Fruit fly (Drosophila melanogaster) whole organism, wandering third instar larva: ENCODE data around the gene CheB38b.

Experiments used
- Abd-B ChIP-seq: fragments of >200 bp; optimal IDR thresholded peaks from 2 replicates; lab custom pipeline; 2017; ENCODE audit warnings: missing biosample characterization, missing genetic modification characterization
- CG32264 ChIP-seq: fragments of 200-800 bp; sonication (Bioruptor generic); optimal IDR thresholded peaks from 2 replicates; lab custom pipeline; 2016; ENCODE audit warnings: missing biosample characterization, missing genetic modification characterization
- CG9705 ChIP-seq: fragments of 200-800 bp; sonication (Bioruptor generic); optimal IDR thresholded peaks from 2 replicates; lab custom pipeline; 2018; ENCODE audit warnings: missing biosample characterization, mild to moderate bottlenecking, missing genetic modification characterization
- CrebA ChIP-seq: fragments of 200-800 bp; sonication (Bioruptor generic); optimal IDR thresholded peaks from 2 replicates; lab custom pipeline; 2016; ENCODE audit warnings: missing biosample characterization, mild to moderate bottlenecking, missing genetic modification characterization, borderline replicate concordance
- Dfd ChIP-seq: fragments of >200 bp; optimal IDR thresholded peaks from 2 replicates; lab custom pipeline; 2017; ENCODE audit warnings: missing biosample characterization, missing genetic modification characterization
- Dif ChIP-seq: fragments of 200-275, 200-300 bp; sonication (Bioruptor generic); optimal IDR thresholded peaks from 2 replicates; lab custom pipeline; 2018; ENCODE audit warnings: missing biosample characterization, missing genetic modification characterization; ENCODE audit not compliant: partially characterized antibody
- GATAd ChIP-seq: sonication (Bioruptor generic); optimal IDR thresholded peaks from 2 replicates; lab custom pipeline; 2016; ENCODE audit warnings: missing biosample characterization, missing genetic modification characterization
- HLH106 ChIP-seq: fragments of 200-800 bp; optimal IDR thresholded peaks from 3 replicates; lab custom pipeline; 2019; ENCODE audit warnings: missing biosample characterization, mild to moderate bottlenecking, missing genetic modification characterization, moderate library complexity
- Hnf4 ChIP-seq: fragments of 200-800 bp; sonication (Bioruptor generic); optimal IDR thresholded peaks from 2 replicates; lab custom pipeline; 2016; ENCODE audit warnings: missing biosample characterization, mild to moderate bottlenecking, missing genetic modification characterization
- Hr83 ChIP-seq: fragments of 200-300 bp; sonication (Bioruptor generic); optimal IDR thresholded peaks from 2 replicates; lab custom pipeline; 2016; ENCODE audit warnings: missing biosample characterization, mild to moderate bottlenecking, missing genetic modification characterization, moderate library complexity; ENCODE audit not compliant: poor library complexity, severe bottlenecking
- Jra ChIP-seq: sonication (Bioruptor generic); optimal IDR thresholded peaks from 2 replicates; lab custom pipeline; 2016; ENCODE audit warnings: missing biosample characterization, missing genetic modification characterization
- Mio ChIP-seq: sonication (Bioruptor generic); optimal IDR thresholded peaks from 2 replicates; lab custom pipeline; 2016; ENCODE audit warnings: missing biosample characterization, missing genetic modification characterization
- N ChIP-seq: fragments of >200 bp; optimal IDR thresholded peaks from 2 replicates; lab custom pipeline; 2018; ENCODE audit warnings: missing biosample characterization, missing external identifiers, missing genetic modification characterization
- OdsH ChIP-seq: fragments of 200-800 bp; sonication (Bioruptor generic); optimal IDR thresholded peaks from 2 replicates; lab custom pipeline; 2016; ENCODE audit warnings: missing biosample characterization, mild to moderate bottlenecking, missing genetic modification characterization
- Rel ChIP-seq, 2 experiments: fragments of 200-800 bp; sonication (Bioruptor generic) in 1 of 2; optimal IDR thresholded peaks; 2 replicates in 1 of 2; 3 replicates in 1 of 2; lab custom pipeline; 2016 to 2019; ENCODE audit warnings: mild to moderate bottlenecking in 2 of 2, missing biosample characterization in 2 of 2, missing genetic modification characterization in 2 of 2, moderate library complexity in 1 of 2
- Sp1 ChIP-seq: fragments of 200-800 bp; sonication (Bioruptor generic); optimal IDR thresholded peaks from 3 replicates; lab custom pipeline; 2019; ENCODE audit warnings: missing biosample characterization, mild to moderate bottlenecking, missing genetic modification characterization, moderate library complexity
- Vsx2 ChIP-seq: fragments of 200-300, 225-300 bp; sonication (Bioruptor generic); optimal IDR thresholded peaks from 2 replicates; lab custom pipeline; 2018; ENCODE audit warnings: missing biosample characterization, missing genetic modification characterization; ENCODE audit not compliant: partially characterized antibody
- br ChIP-seq: fragments of 200-800 bp; sonication (Bioruptor generic); optimal IDR thresholded peaks from 2 replicates; lab custom pipeline; 2016; ENCODE audit warnings: missing biosample characterization, missing genetic modification characterization
- brk ChIP-seq: fragments of 200-800 bp; sonication (Bioruptor generic); optimal IDR thresholded peaks from 2 replicates; lab custom pipeline; 2016; ENCODE audit warnings: missing biosample characterization, mild to moderate bottlenecking, missing genetic modification characterization
- dl ChIP-seq, 2 experiments: fragments of 175-275, 200-275 bp in 1 of 2; fragments of 200-275 bp in 1 of 2; sonication (Bioruptor generic); optimal IDR thresholded peaks; lab custom pipeline; 2018; ENCODE audit warnings: mild to moderate bottlenecking in 2 of 2, missing biosample characterization in 2 of 2, missing genetic modification characterization in 2 of 2, moderate library complexity in 2 of 2; ENCODE audit not compliant: partially characterized antibody in 2 of 2, insufficient read depth in 1 of 2
- dmrt93B ChIP-seq: fragments of 200-800 bp; sonication (Bioruptor generic); optimal IDR thresholded peaks from 2 replicates; lab custom pipeline; 2018; ENCODE audit warnings: missing biosample characterization, mild to moderate bottlenecking, missing genetic modification characterization
- dsf ChIP-seq: sonication (Bioruptor generic); optimal IDR thresholded peaks from 2 replicates; lab custom pipeline; 2016; ENCODE audit warnings: missing biosample characterization, missing genetic modification characterization, borderline replicate concordance
- ey ChIP-seq: fragments of 200-800 bp; sonication (Bioruptor generic); optimal IDR thresholded peaks from 2 replicates; lab custom pipeline; 2016; ENCODE audit warnings: missing biosample characterization, missing genetic modification characterization
- foxo ChIP-seq, 2 experiments: fragments of 200-800 bp; sonication (Bioruptor generic); optimal IDR thresholded peaks; 2 replicates in 1 of 2; 3 replicates in 1 of 2; lab custom pipeline; 2016 to 2017; ENCODE audit warnings: missing biosample characterization in 2 of 2, missing genetic modification characterization in 2 of 2
- h ChIP-seq: fragments of 200-800 bp; sonication (Bioruptor generic); optimal IDR thresholded peaks from 3 replicates; lab custom pipeline; 2016; ENCODE audit warnings: missing biosample characterization, mild to moderate bottlenecking, missing genetic modification characterization
- jim ChIP-seq: fragments of 175-275, 200-325 bp; sonication (Bioruptor generic); optimal IDR thresholded peaks from 2 replicates; lab custom pipeline; 2016; ENCODE audit warnings: missing biosample characterization, mild to moderate bottlenecking, missing genetic modification characterization
- lola ChIP-seq: fragments of >200 bp; optimal IDR thresholded peaks from 2 replicates; lab custom pipeline; 2017; ENCODE audit warnings: missing biosample characterization, missing genetic modification characterization
- pan ChIP-seq: fragments of >200 bp; optimal IDR thresholded peaks from 2 replicates; lab custom pipeline; 2017
- psq ChIP-seq: fragments of 200-800 bp; sonication (Bioruptor generic); optimal IDR thresholded peaks from 3 replicates; lab custom pipeline; 2017; ENCODE audit warnings: missing biosample characterization, mild to moderate bottlenecking, missing genetic modification characterization, moderate library complexity
- rgr ChIP-seq: fragments of 200-800 bp; sonication (Bioruptor generic); optimal IDR thresholded peaks from 3 replicates; lab custom pipeline; 2016; ENCODE audit warnings: missing biosample characterization, mild to moderate bottlenecking, missing genetic modification characterization
- sage ChIP-seq: fragments of 200-800 bp; sonication (Bioruptor generic); optimal IDR thresholded peaks from 2 replicates; lab custom pipeline; 2016; ENCODE audit warnings: missing biosample characterization, mild to moderate bottlenecking, missing genetic modification characterization
- sv ChIP-seq: fragments of 200-800 bp; sonication (Bioruptor generic); optimal IDR thresholded peaks from 3 replicates; lab custom pipeline; 2016; ENCODE audit warnings: missing biosample characterization, missing genetic modification characterization
- tai ChIP-seq: sonication (Bioruptor generic); optimal IDR thresholded peaks from 2 replicates; lab custom pipeline; 2016; ENCODE audit warnings: missing biosample characterization, missing genetic modification characterization

CheB38b gene

dm6 chr2L:20775941-20776340 lies 41.1 kb downstream of the CheB38b start:
- TF ChIP-seq Vsx2 (no peak), pan (lab: Kevin White, UChicago) (peak; percentile 56)

- TF ChIP-seq foxo (GFP tag; optimal IDR thresholded peaks at IDR 0.05; lab: Kevin White, UChicago) (no peak), OdsH (no peak), lola (GFP tag; lab: Kevin White, UChicago) (no peak), psq (GFP tag; lab: Kevin White, UChicago) (no peak), sage (no peak), jim (GFP tag; lab: Kevin White, UChicago) (no peak), Dfd (no peak), Jra (no peak), sv (GFP tag; lab: Kevin White, UChicago) (no peak), CG9705 (GFP tag; lab: Kevin White, UChicago) (no peak), ey (GFP tag; lab: Kevin White, UChicago) (no peak), dsf (GFP tag; lab: Kevin White, UChicago) (no peak), Vsx2 (no peak), Dif (no peak), dl (GFP tag; optimal IDR thresholded peaks at IDR 0.05; lab: Kevin White, UChicago; ENCODE audit: insufficient read depth in 1 of 2, partially characterized antibody in 2 of 2) (no peak), tai (GFP tag; lab: Kevin White, UChicago) (no peak), br (GFP tag; lab: Kevin White, UChicago) (no peak), Hr83 (GFP tag; lab: Kevin White, UChicago) (no peak)
Observed at dm6 chr2L:20774464-20774863, 42.6 kb downstream of the CheB38b start.

dm6 chr2L:20773453-20774054 lies 43.5 kb downstream of the CheB38b start:
- no peak for TF ChIP-seq Rel (GFP tag; optimal IDR thresholded peaks at IDR 0.05; lab: Kevin White, UChicago)
- peak; percentile 95 for TF ChIP-seq Rel (tag; optimal IDR thresholded peaks at IDR 0.05; lab: Kevin White, UChicago)
- no peak for TF ChIP-seq N (GFP tag; lab: Kevin White, UChicago)
- no peak for TF ChIP-seq tai (GFP tag; lab: Kevin White, UChicago)
- peak in 1 of 2 experiments; percentile 50 for TF ChIP-seq dl (GFP tag; optimal IDR thresholded peaks at IDR 0.05; lab: Kevin White, UChicago; ENCODE audit: insufficient read depth in 1 of 2, partially characterized antibody in 2 of 2)
- peak; percentile 42 for TF ChIP-seq Sp1 (GFP tag; lab: Kevin White, UChicago)
- peak; percentile 75 for TF ChIP-seq CrebA (GFP tag; lab: Kevin White, UChicago)

dm6 chr2L:20770242-20770769 lies 46.8 kb downstream of the CheB38b start, which contains the start of gene cad:
TSS of gene cad (plus strand) at chr2L:20770731.
- peak; percentile 26 for TF ChIP-seq CG9705 (GFP tag; lab: Kevin White, UChicago)
- peak; percentile 65 for TF ChIP-seq jim (GFP tag; lab: Kevin White, UChicago)
- TF ChIP-seq CrebA (GFP tag; lab: Kevin White, UChicago) = no peak
- TF ChIP-seq Hr83 (GFP tag; lab: Kevin White, UChicago) = peak; percentile 79
- TF ChIP-seq Rel (GFP tag; optimal IDR thresholded peaks at IDR 0.05; lab: Kevin White, UChicago) = no peak
- peak; percentile 65 for TF ChIP-seq Rel (tag; optimal IDR thresholded peaks at IDR 0.05; lab: Kevin White, UChicago)
- TF ChIP-seq dmrt93B (GFP tag; lab: Kevin White, UChicago) = peak; percentile 36
- TF ChIP-seq OdsH = peak; percentile 11
- peak; percentile 2 for TF ChIP-seq Hnf4 (GFP tag; lab: Kevin White, UChicago)
- no peak for TF ChIP-seq brk (GFP tag; lab: Kevin White, UChicago)
- peak; percentile 41 for TF ChIP-seq HLH106
- peak; percentile 45 for TF ChIP-seq psq (GFP tag; lab: Kevin White, UChicago)
- peak; percentile 19 for TF ChIP-seq Jra
- TF ChIP-seq GATAd = no peak
- no peak for TF ChIP-seq lola (GFP tag; lab: Kevin White, UChicago)
- peak in 1 of 2 experiments; percentile 14 for TF ChIP-seq foxo (GFP tag; optimal IDR thresholded peaks at IDR 0.05; lab: Kevin White, UChicago)
- no peak for TF ChIP-seq dsf (GFP tag; lab: Kevin White, UChicago)
- peak; percentile 57 for TF ChIP-seq br (GFP tag; lab: Kevin White, UChicago)
- no peak for TF ChIP-seq Dif
- peak; percentile 65 for TF ChIP-seq Sp1 (GFP tag; lab: Kevin White, UChicago)
- TF ChIP-seq pan (lab: Kevin White, UChicago) = no peak
- TF ChIP-seq CG32264 = no peak
- no peak for TF ChIP-seq Mio (GFP tag; lab: Kevin White, UChicago)
- TF ChIP-seq sage = no peak
- peak; percentile 65 for TF ChIP-seq h (GFP tag; lab: Kevin White, UChicago)
- no peak for TF ChIP-seq Abd-B (GFP tag; lab: Kevin White, UChicago)
- TF ChIP-seq rgr = peak; percentile 68
